Fruit fly (Drosophila melanogaster): ENCODE measurements around the gene Sirt7.

The Sirt7 gene

dm6 chr3R:29038960-29039581 lies 16.7 kb upstream of the Sirt7 start, which contains the start of the genes Slu7 and Pkc98E (continued):
- TF ChIP-seq lbe (GFP tag; optimal IDR thresholded peaks at IDR 0.05) (peak; percentile 80), CG17612 (GFP tag; IDR thresholded peaks at IDR 0.05) (no peak), schlank (tag; optimal IDR thresholded peaks at IDR 0.05) (peak; percentile 10), Dip3 (GFP tag; optimal IDR thresholded peaks at IDR 0.05) (peak; percentile 73), twi (tag; optimal IDR thresholded peaks at IDR 0.05) (peak; percentile 15), CG5245 (GFP tag; optimal IDR thresholded peaks at IDR 0.05) (peak; percentile 39), gfzf (GFP tag; optimal IDR thresholded peaks at IDR 0.05) (no peak), CG1603 (tag; optimal IDR thresholded peaks at IDR 0.05) (peak; percentile 73), CG13123 (GFP tag; optimal IDR thresholded peaks at IDR 0.05) (peak; percentile 29), seq (GFP tag; IDR thresholded peaks at IDR 0.05) (no peak), repo (GFP tag; optimal IDR thresholded peaks at IDR 0.05) (peak; percentile 37), CG12659 (GFP tag; optimal IDR thresholded peaks at IDR 0.05) (peak; percentile 89), Pdp1 (GFP tag; optimal IDR thresholded peaks at IDR 0.05) (peak; percentile 57 to 60), Aef1 (GFP tag; IDR thresholded peaks at IDR 0.05) (peak; percentile 49; the same call in 2 of the 3 replicates), Hr78 (GFP tag; optimal IDR thresholded peaks at IDR 0.05) (no peak), Rfx (GFP tag; IDR thresholded peaks at IDR 0.05) (peak; percentile 89), CG7271 (tag; optimal IDR thresholded peaks at IDR 0.05) (no peak), CG3847 (GFP tag; IDR thresholded peaks at IDR 0.05) (peak; percentile 92), sd (tag; optimal IDR thresholded peaks at IDR 0.05) (peak; percentile 53), Chrac-16 (GFP tag; optimal IDR thresholded peaks at IDR 0.05) (peak; percentile 43), Scr (GFP tag; IDR thresholded peaks at IDR 0.05; ENCODE audit: partially characterized antibody) (peak; percentile 89), bab2 (GFP tag; optimal IDR thresholded peaks at IDR 0.05) (peak; percentile 60), CrebB (tag; optimal IDR thresholded peaks at IDR 0.05) (peak; percentile 42), CG34224 (GFP tag; IDR thresholded peaks at IDR 0.05; ENCODE audit: partially characterized antibody) (peak; percentile 89), sr (GFP tag; IDR thresholded peaks at IDR 0.05) (peak; percentile 33; the same call in 1 of the 3 replicates), CG7786 (GFP tag; optimal IDR thresholded peaks at IDR 0.05) (peak; percentile 72), CG12942 (GFP tag; optimal IDR thresholded peaks at IDR 0.05) (peak; percentile 66), CG3163 (GFP tag; optimal IDR thresholded peaks at IDR 0.05) (no peak), Sry-δ (GFP tag; optimal IDR thresholded peaks at IDR 0.05) (peak; percentile 94), CG11093 (GFP tag; IDR thresholded peaks at IDR 0.05) (no peak), ham (GFP tag; IDR thresholded peaks at IDR 0.05) (no peak), slp2 (GFP tag; optimal IDR thresholded peaks at IDR 0.05) (peak; percentile 45), CG10366 (GFP tag; IDR thresholded peaks at IDR 0.05) (peak; percentile 46), CG7963 (GFP tag; IDR thresholded peaks at IDR 0.05; ENCODE audit: partially characterized antibody) (peak; percentile 89), lab (GFP tag; optimal IDR thresholded peaks at IDR 0.05) (peak; percentile 77), CG30020 (tag; optimal IDR thresholded peaks at IDR 0.05) (peak; percentile 10), CG15269 (tag; optimal IDR thresholded peaks at IDR 0.05) (peak; percentile 46), zf30C (GFP tag; optimal IDR thresholded peaks at IDR 0.05) (no peak), CG31224 (GFP tag; IDR thresholded peaks at IDR 0.05) (0 out of 2 replicates have a peak, but pooled peaks have one; percentile 36), Dll (GFP tag; IDR thresholded peaks at IDR 0.05; ENCODE audit: partially characterized antibody) (peak; percentile 80), ap (GFP tag; IDR thresholded peaks at IDR 0.05) (no peak), HLH4C (GFP tag; IDR thresholded peaks at IDR 0.05; ENCODE audit: partially characterized antibody) (peak; percentile 87), dpn (GFP tag; optimal IDR thresholded peaks at IDR 0.05) (peak; percentile 70 to 72), fd3F (GFP tag; optimal IDR thresholded peaks at IDR 0.05) (peak; percentile 28), CG9817 (tag; optimal IDR thresholded peaks at IDR 0.05) (peak; percentile 39), CG7839 (tag; optimal IDR thresholded peaks at IDR 0.05) (peak; percentile 31), insv (GFP tag; optimal IDR thresholded peaks at IDR 0.05) (peak; percentile 97 to 99), CG12391 (tag; optimal IDR thresholded peaks at IDR 0.05) (peak; percentile 33), BtbVII (GFP tag; optimal IDR thresholded peaks at IDR 0.05) (no peak)

All from whole organism, embryonic.